Worm (Caenorhabditis elegans): Measurements from ENCODE around the gene ani-1.

DNA sequence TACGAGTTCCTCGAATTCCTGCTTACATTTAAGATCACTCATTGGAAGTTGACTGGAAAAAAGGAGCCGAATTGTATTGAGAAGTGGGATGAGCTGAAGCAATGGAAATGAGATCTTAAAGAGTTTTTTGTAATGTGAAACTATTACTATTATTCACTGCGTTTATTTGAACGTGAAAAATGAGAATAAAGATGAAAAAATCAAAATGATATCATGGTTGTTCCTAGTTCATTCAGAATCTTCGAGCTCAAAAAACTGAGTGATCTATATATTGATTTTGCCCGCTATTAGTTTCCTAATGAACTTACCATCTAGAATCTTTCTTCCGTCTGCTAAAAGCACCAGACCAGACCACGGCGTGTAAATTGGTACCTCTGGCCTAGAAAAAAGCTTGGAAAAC lies 16.2 kb downstream of the ani-1 start:
- TF ChIP-seq him-1 (tag; optimal IDR thresholded peaks at IDR 0.05) (no peak), dao-5 (tag; optimal IDR thresholded peaks at IDR 0.05) (no peak), W03F9.2 (tag; optimal IDR thresholded peaks at IDR 0.05) (no peak)

Data from whole organism, L4/young adult.